Fruit fly (Drosophila melanogaster): Measurements from ENCODE around the gene CG3815.

CG3815 gene

dm6 chrX:6310408-6310807 is 15.2 kb downstream of the CG3815 start (continued):
- TF ChIP-seq CG10669 (GFP tag; optimal IDR thresholded peaks at IDR 0.05) (no peak), Lpt (GFP tag; optimal IDR thresholded peaks at IDR 0.05) (no peak), dsx (GFP tag; optimal IDR thresholded peaks at IDR 0.05; ENCODE audit: poor library complexity, severe bottlenecking) (no peak), CG6276 (GFP tag; optimal IDR thresholded peaks at IDR 0.05) (peak; percentile 11), CG8632 (GFP tag; optimal IDR thresholded peaks at IDR 0.05) (no peak), CG31627 (GFP tag; optimal IDR thresholded peaks at IDR 0.05) (no peak), Eip78C (GFP tag) (peak; percentile 45)

- peak; percentile 16 for TF ChIP-seq CG32006 (GFP tag; optimal IDR thresholded peaks at IDR 0.05)
- no peak for TF ChIP-seq acj6 (GFP tag; optimal IDR thresholded peaks at IDR 0.05)
Observed at dm6 chrX:6311516-6311915, 16.3 kb downstream of the CG3815 start.

- TF ChIP-seq Sox15 (GFP tag; optimal IDR thresholded peaks at IDR 0.05) (no peak), Sox102F (GFP tag; optimal IDR thresholded peaks at IDR 0.05) (no peak), Eip78C (GFP tag) (peak; percentile 0)
Observed at dm6 chrX:6315583-6315982, 20.4 kb downstream of the CG3815 start.

dm6 chrX:6316858-6317474 is 21.8 kb downstream of the CG3815 start:
- TF ChIP-seq Ets21C (GFP tag; optimal IDR thresholded peaks at IDR 0.05) (no peak), Eip93F (GFP tag; optimal IDR thresholded peaks at IDR 0.05) (no peak), CG10631 (GFP tag; optimal IDR thresholded peaks at IDR 0.05) (peak; percentile 42), CG11762 (GFP tag; optimal IDR thresholded peaks at IDR 0.05; ENCODE audit: insufficient read depth) (no peak), Sox15 (GFP tag; optimal IDR thresholded peaks at IDR 0.05) (no peak), fkh (GFP tag; optimal IDR thresholded peaks at IDR 0.05) (no peak), CG3919 (GFP tag; optimal IDR thresholded peaks at IDR 0.05) (peak; percentile 60), svp (GFP tag) (peak; percentile 73), Hr4 (GFP tag; optimal IDR thresholded peaks at IDR 0.05) (peak; percentile 33), dac (GFP tag; optimal IDR thresholded peaks at IDR 0.05) (no peak), CG8319 (GFP tag; optimal IDR thresholded peaks at IDR 0.05) (no peak), acj6 (GFP tag; optimal IDR thresholded peaks at IDR 0.05) (peak; percentile 31), dsx (GFP tag; optimal IDR thresholded peaks at IDR 0.05; ENCODE audit: poor library complexity, severe bottlenecking) (peak; percentile 48), Hr39 (GFP tag; optimal IDR thresholded peaks at IDR 0.05) (peak; percentile 25), eg (GFP tag; IDR thresholded peaks at IDR 0.05) (peak; percentile 64; the same call in 2 of the 3 replicates), topi (GFP tag; optimal IDR thresholded peaks at IDR 0.05) (peak; percentile 27), CG1621 (tag; optimal IDR thresholded peaks at IDR 0.05) (peak; percentile 44), CG15336 (GFP tag; IDR thresholded peaks at IDR 0.05) (peak; percentile 60), OdsH (GFP tag; optimal IDR thresholded peaks at IDR 0.05) (peak; percentile 55), CG6808 (GFP tag; optimal IDR thresholded peaks at IDR 0.05) (peak; percentile 42), vri (GFP tag; optimal IDR thresholded peaks at IDR 0.05) (no peak), achi (GFP tag; optimal IDR thresholded peaks at IDR 0.05) (peak; percentile 20), esn (GFP tag; optimal IDR thresholded peaks at IDR 0.05) (peak; percentile 32), fd59A (GFP tag; optimal IDR thresholded peaks at IDR 0.05) (peak; percentile 15), ss (GFP tag; optimal IDR thresholded peaks at IDR 0.05) (peak; percentile 31 to 60), CG11902 (GFP tag; optimal IDR thresholded peaks at IDR 0.05) (no peak), Gug (GFP tag; IDR thresholded peaks at IDR 0.05) (peak; percentile 42), net (GFP tag; optimal IDR thresholded peaks at IDR 0.05) (peak; percentile 26), CG16779 (tag; optimal IDR thresholded peaks at IDR 0.05) (no peak), pdm3 (GFP tag; optimal IDR thresholded peaks at IDR 0.05) (peak; percentile 50), Sox14 (GFP tag; optimal IDR thresholded peaks at IDR 0.05) (peak; percentile 30), Blimp-1 (GFP tag; optimal IDR thresholded peaks at IDR 0.05) (no peak), Sox102F (GFP tag; optimal IDR thresholded peaks at IDR 0.05) (no peak), CG6163 (GFP tag; IDR thresholded peaks at IDR 0.05) (peak; percentile 72), Hr38 (GFP tag; optimal IDR thresholded peaks at IDR 0.05) (no peak), CG6854 (GFP tag; optimal IDR thresholded peaks at IDR 0.05) (no peak), cyc (GFP tag; optimal IDR thresholded peaks at IDR 0.05) (peak; percentile 32), CG8632 (GFP tag; optimal IDR thresholded peaks at IDR 0.05) (no peak), Eip78C (GFP tag) (peak; percentile 85), Met (GFP tag; optimal IDR thresholded peaks at IDR 0.05) (peak; percentile 36)
